Worm (Caenorhabditis elegans) whole organism, L1 larva: Measurements from ENCODE around the gene ZK1290.1.

Experiments
- aha-1 ChIP-seq: fragments of 150-350 bp; optimal IDR thresholded peaks from 2 replicates; lab custom pipeline; 2014; ENCODE audit warnings: missing biosample characterization, missing genetic modification characterization
- ceh-63 ChIP-seq: fragments of 200-800 bp; sonication (Bioruptor generic); optimal IDR thresholded peaks from 2 replicates; lab custom pipeline; 2018; ENCODE audit warnings: mild to moderate bottlenecking, missing genetic modification characterization, missing compliant biosample characterization
- ceh-8 ChIP-seq: fragments of 200-800 bp; sonication (Bioruptor generic); optimal IDR thresholded peaks from 2 replicates; lab custom pipeline; 2018; ENCODE audit warnings: mild to moderate bottlenecking, missing genetic modification characterization, moderate library complexity, missing compliant biosample characterization
- efl-1 ChIP-seq, 4 experiments: fragments of 150-350 bp; optimal IDR thresholded peaks in 3 of 4; peaks in 1 of 4; 1 replicate in 1 of 4; 2 replicates in 3 of 4; lab custom pipeline; 2014; ENCODE audit warnings: missing biosample characterization in 2 of 4, missing genetic modification characterization in 2 of 4, missing genetic modification reagents in 2 of 4
- elt-2 ChIP-seq: sonication (generic microtip); optimal IDR thresholded peaks from 2 replicates; lab custom pipeline; 2016; ENCODE audit warnings: missing genetic modification characterization, mild to moderate bottlenecking, inconsistent platforms, missing compliant biosample characterization, missing genetic modification reagents
- fkh-10 ChIP-seq: sonication (generic microtip); optimal IDR thresholded peaks from 2 replicates; lab custom pipeline; 2017; ENCODE audit warnings: missing biosample characterization, missing genetic modification reagents, missing genetic modification characterization
- lin-13 ChIP-seq: fragments of 150-350 bp; optimal IDR thresholded peaks from 2 replicates; lab custom pipeline; 2014; ENCODE audit warnings: missing biosample characterization, missing genetic modification reagents, missing genetic modification characterization
- lir-3 ChIP-seq: sonication (generic microtip); optimal IDR thresholded peaks from 2 replicates; lab custom pipeline; 2016; ENCODE audit warnings: mild to moderate bottlenecking, missing genetic modification characterization, moderate library complexity, missing compliant biosample characterization; ENCODE audit not compliant: poor library complexity
- nhr-237 ChIP-seq: fragments of 150-350 bp; optimal IDR thresholded peaks from 2 replicates; lab custom pipeline; 2014; ENCODE audit warnings: missing biosample characterization, missing genetic modification characterization
- ztf-11 ChIP-seq, 2 experiments: sonication (generic microtip); optimal IDR thresholded peaks; 2 replicates each; lab custom pipeline; 2016 to 2017; ENCODE audit warnings: missing genetic modification characterization in 2 of 2, missing biosample characterization in 1 of 2, missing compliant biosample characterization in 1 of 2

DNA sequence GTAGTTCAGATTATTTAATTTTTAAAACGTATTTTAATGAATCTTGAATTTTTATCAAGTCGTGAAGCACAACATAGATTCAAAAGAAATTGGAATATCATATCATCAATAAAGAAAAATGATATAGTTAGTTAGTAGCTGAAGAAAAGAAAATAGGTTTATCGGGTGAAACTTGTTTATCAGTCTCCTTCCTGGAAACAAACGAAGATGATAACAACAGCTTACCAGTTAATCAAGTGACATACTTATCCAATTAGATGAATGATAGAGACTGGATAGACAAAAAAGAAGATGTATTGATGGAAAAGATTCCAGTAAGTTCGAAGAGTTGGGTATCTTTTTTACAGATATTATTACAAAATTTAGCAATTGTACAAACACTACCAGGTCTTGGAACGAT is 18.6 kb upstream of the ZK1290.1 start:
- TF ChIP-seq nhr-237 (tag; lab: Kevin White, UChicago) (no peak), ceh-63 (no peak), aha-1 (tag; lab: Kevin White, UChicago) (no peak), lir-3 (tag; lab: Kevin White, UChicago) (no peak), elt-2 (no peak), efl-1 (optimal IDR thresholded peaks at IDR 0.05; lab: Kevin White, UChicago) (no peak), efl-1 (GFP tag; optimal IDR thresholded peaks at IDR 0.05 in 1 of 2; lab: Kevin White, UChicago) (no peak), ztf-11 (tag; optimal IDR thresholded peaks at IDR 0.05; lab: Kevin White, UChicago) (no peak), ceh-8 (GFP tag; lab: Kevin White, UChicago) (no peak), fkh-10 (GFP tag; lab: Kevin White, UChicago) (no peak), lin-13 (no peak)
